Worm (Caenorhabditis elegans): ENCODE measurements around the gene T26H5.4.

The T26H5.4 gene

DNA sequence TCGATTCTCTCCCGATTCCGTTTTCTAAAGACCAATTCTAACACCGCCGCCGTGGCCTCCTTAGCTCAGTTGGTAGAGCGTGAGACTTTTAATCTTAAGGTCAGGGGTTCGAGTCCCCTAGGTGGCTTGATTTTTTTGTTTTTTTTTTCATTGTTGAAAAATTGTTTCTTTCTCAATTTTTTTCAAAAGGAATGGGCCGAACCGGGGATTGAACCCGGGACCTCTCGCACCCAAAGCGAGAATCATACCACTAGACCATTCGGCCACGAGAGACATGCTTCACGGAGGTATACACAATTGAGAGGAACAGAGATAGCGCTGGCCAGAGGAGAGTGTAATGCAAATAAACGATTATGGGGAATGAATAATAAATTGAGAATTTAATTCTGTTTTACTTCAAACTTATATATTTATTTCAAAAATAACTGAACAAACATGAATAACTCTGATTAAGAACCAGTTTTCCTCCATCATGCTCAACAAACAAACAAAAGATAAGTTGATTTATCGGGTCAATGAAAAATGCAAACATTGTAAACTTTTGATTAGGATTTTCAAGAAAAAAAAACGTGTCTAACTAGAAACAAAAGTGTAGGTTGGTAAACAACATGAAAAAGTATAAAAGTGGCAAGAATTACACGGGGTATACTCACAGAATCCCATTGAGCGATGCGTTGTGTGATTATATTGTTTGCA is 16.7 kb upstream of the T26H5.4 start, which contains the start of gene pqn-71 (continued):
- TF ChIP-seq elt-4 (tag; optimal IDR thresholded peaks at IDR 0.05) (no peak), K02D7.2 (tag; optimal IDR thresholded peaks at IDR 0.05) (peak; percentile 78), ceh-48 (tag; optimal IDR thresholded peaks at IDR 0.05) (peak; percentile 53), ttx-3 (tag; optimal IDR thresholded peaks at IDR 0.05) (peak; percentile 84), ets-4 (tag; optimal IDR thresholded peaks at IDR 0.05) (peak; percentile 34), ceh-9 (tag; optimal IDR thresholded peaks at IDR 0.05) (peak; percentile 18), ceh-18 (tag; optimal IDR thresholded peaks at IDR 0.05) (peak; percentile 72), nhr-11 (tag; optimal IDR thresholded peaks at IDR 0.05) (no peak), fkh-10 (GFP tag; optimal IDR thresholded peaks at IDR 0.05) (no peak), ceh-31 (tag; optimal IDR thresholded peaks at IDR 0.05) (peak; percentile 61), F13H6.1 (tag; optimal IDR thresholded peaks at IDR 0.05) (peak; percentile 76), pag-3 (tag; optimal IDR thresholded peaks at IDR 0.05; ENCODE audit: borderline replicate concordance) (peak; percentile 30), rnt-1 (tag; optimal IDR thresholded peaks at IDR 0.05) (peak; percentile 81), pros-1 (tag; optimal IDR thresholded peaks at IDR 0.05) (peak; percentile 29), unc-3 (GFP tag; conservative IDR thresholded peaks at IDR 0.05) (peak; percentile 75), unc-3 (tag; optimal IDR thresholded peaks at IDR 0.05) (peak; percentile 88), pha-4 (tag; optimal IDR thresholded peaks at IDR 0.05) (no peak), elt-2 (tag; optimal IDR thresholded peaks at IDR 0.05) (peak; percentile 91), ahr-1 (tag; optimal IDR thresholded peaks at IDR 0.05) (peak; percentile 40), nfya-1 (tag; optimal IDR thresholded peaks at IDR 0.05) (peak; percentile 77), unc-86 (tag; optimal IDR thresholded peaks at IDR 0.05) (peak; percentile 83), T23F11.4 (GFP tag; optimal IDR thresholded peaks at IDR 0.05) (peak; percentile 79), dve-1 (tag; optimal IDR thresholded peaks at IDR 0.05) (peak; percentile 83), sox-4 (tag; optimal IDR thresholded peaks at IDR 0.05) (peak; percentile 77), ceh-24 (tag; optimal IDR thresholded peaks at IDR 0.05) (peak; percentile 66), lim-6 (tag; optimal IDR thresholded peaks at IDR 0.05) (peak; percentile 72), C38D4.7 (GFP tag; optimal IDR thresholded peaks at IDR 0.05) (peak; percentile 72), unc-42 (tag; optimal IDR thresholded peaks at IDR 0.05) (peak; percentile 2), ceh-19 (GFP tag; optimal IDR thresholded peaks at IDR 0.05) (peak; percentile 84), ref-2 (tag; optimal IDR thresholded peaks at IDR 0.05) (peak; percentile 79), pha-2 (tag; optimal IDR thresholded peaks at IDR 0.05) (peak; percentile 80), lin-11 (tag; optimal IDR thresholded peaks at IDR 0.05) (peak; percentile 74), che-1 (tag; optimal IDR thresholded peaks at IDR 0.05) (peak; percentile 80), pqm-1 (tag; optimal IDR thresholded peaks at IDR 0.05) (peak; percentile 87), ceh-2 (tag; optimal IDR thresholded peaks at IDR 0.05) (peak; percentile 64), ceh-6 (GFP tag; optimal IDR thresholded peaks at IDR 0.05) (peak; percentile 79), fax-1 (tag; optimal IDR thresholded peaks at IDR 0.05) (peak; percentile 80), sox-2 (GFP tag; IDR thresholded peaks at IDR 0.05) (peak; percentile 72), pat-9 (tag; optimal IDR thresholded peaks at IDR 0.05) (peak; percentile 87), syd-9 (tag; optimal IDR thresholded peaks at IDR 0.05) (peak; percentile 84)

DNA sequence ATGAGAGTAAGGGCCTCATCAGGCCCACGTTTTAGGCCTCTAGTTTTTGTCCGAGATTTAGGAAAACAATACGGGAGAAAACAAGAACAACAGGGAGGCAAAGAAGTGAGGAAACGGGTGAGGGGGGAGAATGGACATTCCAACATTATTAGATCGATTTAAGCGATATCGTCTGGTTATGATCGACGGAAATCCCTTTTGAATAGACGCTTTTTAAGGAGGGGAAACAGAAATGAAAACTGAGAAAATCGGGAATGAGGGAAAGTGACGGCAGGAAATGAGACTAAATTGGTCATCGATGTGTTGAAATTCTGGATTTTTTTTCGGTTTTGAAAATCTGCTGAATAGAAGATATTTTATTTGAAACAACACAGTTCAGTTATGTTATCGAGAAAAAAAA is 15.9 kb upstream of the T26H5.4 start, which contains the start of gene rocf-1:
rocf-1 (minus strand) TSS at position 101 of the 400 bp plus-strand sequence.
- TF ChIP-seq ceh-22 (tag; optimal IDR thresholded peaks at IDR 0.05) (no peak), ztf-16 (tag; optimal IDR thresholded peaks at IDR 0.05) (no peak), madf-2 (tag; optimal IDR thresholded peaks at IDR 0.05) (no peak), nhr-232 (tag; optimal IDR thresholded peaks at IDR 0.05) (no peak), sox-4 (tag; optimal IDR thresholded peaks at IDR 0.05) (no peak), pha-2 (tag; optimal IDR thresholded peaks at IDR 0.05) (no peak), gmeb-2 (tag; optimal IDR thresholded peaks at IDR 0.05) (no peak), unc-55 (GFP tag; optimal IDR thresholded peaks at IDR 0.05) (no peak), ref-2 (tag; optimal IDR thresholded peaks at IDR 0.05) (no peak), unc-86 (tag; optimal IDR thresholded peaks at IDR 0.05) (no peak), rnt-1 (tag; optimal IDR thresholded peaks at IDR 0.05) (no peak), ama-1 (optimal IDR thresholded peaks at IDR 0.05) (no peak), tbx-2 (tag; optimal IDR thresholded peaks at IDR 0.05) (no peak), zip-5 (tag; optimal IDR thresholded peaks at IDR 0.05) (no peak), nhr-11 (tag; optimal IDR thresholded peaks at IDR 0.05) (no peak), sdc-2 (tag; optimal IDR thresholded peaks at IDR 0.05) (no peak), unc-3 (GFP tag; conservative IDR thresholded peaks at IDR 0.05) (no peak), unc-3 (tag; optimal IDR thresholded peaks at IDR 0.05) (no peak)

All from whole organism, late embryonic.